Worm (Caenorhabditis elegans) whole organism, early embryonic: ENCODE data around the gene mlt-7.

Source experiments
- B0310.2 ChIP-seq: sonication (generic microtip); optimal IDR thresholded peaks from 2 replicates; lab custom pipeline; 2016; ENCODE audit warnings: mild to moderate bottlenecking, missing genetic modification characterization, missing compliant biosample characterization
- F13C5.2 ChIP-seq: sonication (generic microtip); optimal IDR thresholded peaks from 2 replicates; lab custom pipeline; 2017; ENCODE audit warnings: mild to moderate bottlenecking, missing genetic modification characterization, inconsistent platforms, missing compliant biosample characterization
- aly-1 ChIP-seq: sonication (generic microtip); optimal IDR thresholded peaks from 2 replicates; lab custom pipeline; 2016; ENCODE audit warnings: missing genetic modification characterization, missing compliant biosample characterization
- ama-1 ChIP-seq: fragments of 150-350 bp; optimal IDR thresholded peaks from 2 replicates; lab custom pipeline; 2014
- ceh-13 ChIP-seq: fragments of 200-800 bp; sonication (Bioruptor generic); optimal IDR thresholded peaks from 2 replicates; lab custom pipeline; 2018; ENCODE audit warnings: mild to moderate bottlenecking, missing genetic modification characterization, missing compliant biosample characterization
- ceh-36 ChIP-seq: sonication (generic microtip); optimal IDR thresholded peaks from 2 replicates; lab custom pipeline; 2016; ENCODE audit warnings: missing genetic modification characterization, inconsistent platforms, missing compliant biosample characterization
- flt-1 ChIP-seq: fragments of 200-800 bp; sonication (Bioruptor generic); IDR thresholded peaks from 2 replicates; pipeline ENCODE4 v1.3.6; 2022; ENCODE audit warnings: missing genetic modification characterization, missing compliant biosample characterization
- hmbx-1 ChIP-seq: sonication (generic microtip); optimal IDR thresholded peaks from 2 replicates; lab custom pipeline; 2016; ENCODE audit warnings: mild to moderate bottlenecking, missing genetic modification characterization, missing compliant biosample characterization
- hmg-4 ChIP-seq: fragments of 200-800 bp; sonication (Bioruptor generic); optimal IDR thresholded peaks from 2 replicates; lab custom pipeline; 2018; ENCODE audit warnings: mild to moderate bottlenecking, missing genetic modification characterization, missing compliant biosample characterization
- hnd-1 ChIP-seq: sonication (generic microtip); optimal IDR thresholded peaks from 2 replicates; lab custom pipeline; 2016; ENCODE audit warnings: missing genetic modification characterization, missing compliant biosample characterization
- pes-1 ChIP-seq: fragments of 200-800 bp; sonication (Bioruptor generic); IDR thresholded peaks from 2 replicates; pipeline ENCODE4 v1.3.6; 2022; ENCODE audit warnings: missing genetic modification reagents, missing genetic modification characterization, missing compliant biosample characterization
- sea-1 ChIP-seq: fragments of 200-800 bp; sonication (Bioruptor generic); conservative IDR thresholded peaks from 2 replicates; pipeline ENCODE4 v1.3.6; 2022; ENCODE audit warnings: missing genetic modification characterization, missing compliant biosample characterization
- tbx-11 ChIP-seq: fragments of 200-800 bp; sonication (Bioruptor generic); IDR thresholded peaks from 2 replicates; pipeline ENCODE4 v1.3.6; 2022; ENCODE audit warnings: missing genetic modification characterization, missing compliant biosample characterization
- tbx-37 ChIP-seq: fragments of 200-800 bp; sonication (Bioruptor generic); conservative IDR thresholded peaks from 2 replicates; pipeline ENCODE4 v1.3.6; 2022; ENCODE audit warnings: missing genetic modification reagents, missing genetic modification characterization, missing compliant biosample characterization

- no peak for TF ChIP-seq F13C5.2 (tag; lab: Kevin White, UChicago)
- TF ChIP-seq tbx-37, result no peak
- no peak for TF ChIP-seq aly-1 (tag; lab: Kevin White, UChicago)
- TF ChIP-seq ama-1 (lab: Kevin White, UChicago), result no peak
- no peak for TF ChIP-seq flt-1
- TF ChIP-seq hmbx-1 (tag; lab: Kevin White, UChicago), result no peak
- TF ChIP-seq ceh-13 (GFP tag; lab: Kevin White, UChicago), result no peak
- no peak for TF ChIP-seq hmg-4 (GFP tag; lab: Kevin White, UChicago)
- no peak for TF ChIP-seq B0310.2 (tag; lab: Kevin White, UChicago)
- TF ChIP-seq sea-1, result no peak
- TF ChIP-seq pes-1 (GFP tag; lab: Robert Waterston, UW), result no peak
- no peak for TF ChIP-seq tbx-11 (GFP tag; lab: Robert Waterston, UW)
- TF ChIP-seq ceh-36, result no peak
- no peak for TF ChIP-seq hnd-1 (tag; lab: Kevin White, UChicago)
Observed at ce11 chrII:4392526-4393057, at the start of gene mlt-7.
